Worm (Caenorhabditis elegans) whole organism, L1 larva: ENCODE results near the gene T20D4.7.
A peak's percentile ranks its signal among the peaks of the same experiment; 100 is the strongest.

Experiments
- C04F5.9 ChIP-seq: sonication (generic microtip); optimal IDR thresholded peaks from 2 replicates; lab custom pipeline; 2016; ENCODE audit warnings: missing genetic modification characterization, missing compliant biosample characterization
- Y116A8C.19 ChIP-seq: sonication (generic microtip); optimal IDR thresholded peaks from 2 replicates; lab custom pipeline; 2016; ENCODE audit warnings: missing compliant biosample characterization, missing genetic modification characterization, borderline replicate concordance
- blmp-1 ChIP-seq: fragments of 150-350 bp; optimal IDR thresholded peaks from 2 replicates; lab custom pipeline; 2014; ENCODE audit warnings: missing biosample characterization, missing genetic modification characterization
- ceh-88 ChIP-seq: fragments of 200-800 bp; sonication (Bioruptor generic); IDR thresholded peaks from 2 replicates; pipeline ENCODE4 v1.3.6; 2022; ENCODE audit warnings: missing genetic modification characterization, missing compliant biosample characterization
- ces-1 ChIP-seq: fragments of 150-350 bp; optimal IDR thresholded peaks from 2 replicates; lab custom pipeline; 2014; ENCODE audit warnings: missing biosample characterization, missing genetic modification reagents, missing genetic modification characterization
- dsc-1 ChIP-seq: sonication (generic microtip); optimal IDR thresholded peaks from 2 replicates; lab custom pipeline; 2016; ENCODE audit warnings: mild to moderate bottlenecking, missing genetic modification characterization, missing compliant biosample characterization
- efl-1 ChIP-seq, 4 experiments: fragments of 150-350 bp; optimal IDR thresholded peaks in 3 of 4; peaks in 1 of 4; 1 replicate in 1 of 4; 2 replicates in 3 of 4; lab custom pipeline; 2014; ENCODE audit warnings: missing biosample characterization in 2 of 4, missing genetic modification characterization in 2 of 4, missing genetic modification reagents in 2 of 4
- efl-3 ChIP-seq: fragments of 200-800 bp; sonication (Bioruptor generic); optimal IDR thresholded peaks from 2 replicates; lab custom pipeline; 2018; ENCODE audit warnings: mild to moderate bottlenecking, missing genetic modification characterization, missing compliant biosample characterization
- egl-13 ChIP-seq: sonication (generic microtip); optimal IDR thresholded peaks from 2 replicates; lab custom pipeline; 2016; ENCODE audit warnings: missing genotype, missing genetic modification reagents, missing genetic modification characterization, missing compliant biosample characterization
- egl-27 ChIP-seq, 2 experiments: fragments of 150-350 bp in 1 of 2; sonication (generic microtip); optimal IDR thresholded peaks; 3 replicates each; lab custom pipeline; 2017 to 2018; ENCODE audit warnings: missing biosample characterization in 2 of 2, missing genetic modification characterization in 2 of 2, missing genetic modification reagents in 2 of 2
- ets-5 ChIP-seq: fragments of 200-800 bp; sonication (Bioruptor generic); IDR thresholded peaks from 2 replicates; pipeline ENCODE4 v1.3.6; 2022; ENCODE audit warnings: missing genetic modification characterization, missing compliant biosample characterization
- fkh-8 ChIP-seq: sonication (generic microtip); optimal IDR thresholded peaks from 2 replicates; lab custom pipeline; 2016; ENCODE audit warnings: mild to moderate bottlenecking, missing genetic modification characterization, missing compliant biosample characterization
- fos-1 ChIP-seq: fragments of 150-350 bp; optimal IDR thresholded peaks from 2 replicates; lab custom pipeline; 2014; ENCODE audit warnings: missing biosample characterization, missing genetic modification characterization
- grh-1 ChIP-seq: fragments of 200-800 bp; sonication (Bioruptor generic); IDR thresholded peaks from 2 replicates; pipeline ENCODE4 v1.3.6; 2022; ENCODE audit warnings: missing genetic modification reagents, missing genetic modification characterization, missing compliant biosample characterization
- hlh-17 ChIP-seq: fragments of 200-800 bp; sonication (Bioruptor generic); optimal IDR thresholded peaks from 2 replicates; lab custom pipeline; 2018; ENCODE audit warnings: missing genetic modification characterization, mild to moderate bottlenecking, missing compliant biosample characterization, moderate library complexity, borderline replicate concordance
- hlh-4 ChIP-seq: sonication (generic microtip); optimal IDR thresholded peaks from 2 replicates; lab custom pipeline; 2016; ENCODE audit warnings: mild to moderate bottlenecking, missing genetic modification characterization, missing compliant biosample characterization
- hpl-2 ChIP-seq: fragments of 150-350 bp; optimal IDR thresholded peaks from 2 replicates; lab custom pipeline; 2014; ENCODE audit warnings: missing biosample characterization, missing genetic modification reagents, missing genetic modification characterization
- irx-1 ChIP-seq: sonication (generic microtip); optimal IDR thresholded peaks from 2 replicates; lab custom pipeline; 2016; ENCODE audit warnings: missing genetic modification characterization, missing compliant biosample characterization
- isw-1 ChIP-seq: fragments of 200-800 bp; sonication (Bioruptor generic); IDR thresholded peaks from 2 replicates; pipeline ENCODE4 v1.3.6; 2022; ENCODE audit warnings: missing genetic modification characterization, missing compliant biosample characterization
- lin-13 ChIP-seq: fragments of 150-350 bp; optimal IDR thresholded peaks from 2 replicates; lab custom pipeline; 2014; ENCODE audit warnings: missing biosample characterization, missing genetic modification reagents, missing genetic modification characterization
- lin-15B ChIP-seq: fragments of 150-350 bp; sonication (generic microtip); optimal IDR thresholded peaks from 3 replicates; lab custom pipeline; 2014; ENCODE audit warnings: missing biosample characterization, missing genetic modification characterization
- lin-39 ChIP-seq: fragments of 150-350 bp; optimal IDR thresholded peaks from 2 replicates; lab custom pipeline; 2014; ENCODE audit warnings: missing biosample characterization, missing genetic modification reagents, missing genetic modification characterization
- lir-3 ChIP-seq: sonication (generic microtip); optimal IDR thresholded peaks from 2 replicates; lab custom pipeline; 2016; ENCODE audit warnings: mild to moderate bottlenecking, missing genetic modification characterization, moderate library complexity, missing compliant biosample characterization; ENCODE audit not compliant: poor library complexity
- mep-1 ChIP-seq: fragments of 150-350 bp; optimal IDR thresholded peaks from 2 replicates; lab custom pipeline; 2014; ENCODE audit warnings: missing biosample characterization, missing genetic modification characterization
- nhr-71 ChIP-seq: sonication (generic microtip); optimal IDR thresholded peaks from 2 replicates; lab custom pipeline; 2016; ENCODE audit warnings: mild to moderate bottlenecking, missing genetic modification characterization, moderate library complexity, missing compliant biosample characterization
- nhr-77 ChIP-seq: fragments of 150-350 bp; optimal IDR thresholded peaks from 2 replicates; lab custom pipeline; 2014; ENCODE audit warnings: missing biosample characterization, missing genetic modification characterization
- nhr-84 ChIP-seq: sonication (generic microtip); optimal IDR thresholded peaks from 2 replicates; lab custom pipeline; 2017; ENCODE audit warnings: missing biosample characterization, missing genetic modification characterization
- nhr-85 ChIP-seq: sonication (generic microtip); peaks from one replicate; lab custom pipeline; 2016; ENCODE audit warnings: missing genetic modification characterization, inconsistent platforms, missing compliant biosample characterization
- nhr-90 ChIP-seq: sonication (generic microtip); optimal IDR thresholded peaks from 2 replicates; lab custom pipeline; 2016; ENCODE audit warnings: mild to moderate bottlenecking, missing genetic modification characterization, missing compliant biosample characterization; ENCODE audit not compliant: poor library complexity
- pag-3 ChIP-seq: sonication (generic microtip); optimal IDR thresholded peaks from 2 replicates; lab custom pipeline; 2017; ENCODE audit warnings: missing genetic modification characterization, mild to moderate bottlenecking, missing compliant biosample characterization, antibody characterized with exemption, borderline replicate concordance; ENCODE audit not compliant: insufficient read depth
- sup-37 ChIP-seq: fragments of 200-800 bp; sonication (Bioruptor generic); optimal IDR thresholded peaks from 2 replicates; lab custom pipeline; 2018; ENCODE audit warnings: mild to moderate bottlenecking, missing genetic modification characterization, missing compliant biosample characterization
- unc-62 ChIP-seq: fragments of 150-350 bp; optimal IDR thresholded peaks from 2 replicates; lab custom pipeline; 2014; ENCODE audit warnings: missing biosample characterization, missing genetic modification reagents, missing genetic modification characterization
- unc-98 ChIP-seq: fragments of 200-800 bp; sonication (Bioruptor generic); IDR thresholded peaks from 2 replicates; pipeline ENCODE4 v1.3.6; 2022; ENCODE audit warnings: missing genetic modification characterization, missing compliant biosample characterization
- vab-15 ChIP-seq: sonication (generic microtip); optimal IDR thresholded peaks from 2 replicates; lab custom pipeline; 2017; ENCODE audit warnings: missing genotype, mild to moderate bottlenecking, missing genetic modification characterization, missing compliant biosample characterization
- ztf-4 ChIP-seq: fragments of 150-350 bp; optimal IDR thresholded peaks from 2 replicates; lab custom pipeline; 2014; ENCODE audit warnings: missing biosample characterization, missing genetic modification characterization

T20D4.7 gene

ce11 chrV:3428697-3429096 lies 20.0 kb downstream of the T20D4.7 start, which contains the start of gene srab-20:
Gene srab-20 (plus strand): TSS chrV:3428997.
- TF ChIP-seq efl-3 (GFP tag; lab: Kevin White, UChicago), result no peak
- TF ChIP-seq grh-1, result no peak
- no peak for TF ChIP-seq isw-1 (GFP tag; lab: Robert Waterston, UW)
- TF ChIP-seq nhr-84, result no peak
- no peak for TF ChIP-seq nhr-77 (tag; lab: Kevin White, UChicago)
- TF ChIP-seq mep-1 (tag; lab: Kevin White, UChicago), result no peak
- no peak for TF ChIP-seq egl-27 (tag; optimal IDR thresholded peaks at IDR 0.05; lab: Kevin White, UChicago)
- TF ChIP-seq ceh-88 (GFP tag; lab: Robert Waterston, UW), result no peak
- TF ChIP-seq ces-1, result no peak
- no peak for TF ChIP-seq hlh-17
- no peak for TF ChIP-seq lin-39 (tag; lab: Kevin White, UChicago)
- no peak for TF ChIP-seq fos-1
- TF ChIP-seq efl-1 (optimal IDR thresholded peaks at IDR 0.05; lab: Kevin White, UChicago), result no peak
- TF ChIP-seq efl-1 (GFP tag; optimal IDR thresholded peaks at IDR 0.05 in 1 of 2; lab: Kevin White, UChicago), result no peak

ce11 chrV:3431535-3431990 lies 22.9 kb downstream of the T20D4.7 start, which contains the start of the genes T20D4.19 and srj-9:
Gene T20D4.19 (minus strand): TSS chrV:3431635.
Gene srj-9 (plus strand): TSS chrV:3431940.
- TF ChIP-seq nhr-90 (no peak), hlh-4 (tag; lab: Kevin White, UChicago) (no peak), nhr-85 (tag; lab: Kevin White, UChicago) (no peak), C04F5.9 (tag; lab: Kevin White, UChicago) (no peak), efl-1 (optimal IDR thresholded peaks at IDR 0.05; lab: Kevin White, UChicago) (no peak), efl-1 (GFP tag; optimal IDR thresholded peaks at IDR 0.05 in 1 of 2; lab: Kevin White, UChicago) (no peak), hlh-17 (no peak), lir-3 (tag; lab: Kevin White, UChicago) (no peak), pag-3 (tag; lab: Kevin White, UChicago) (no peak), lin-15B (tag; lab: Kevin White, UChicago) (no peak), ets-5 (no peak), nhr-71 (no peak), unc-98 (GFP tag; lab: Robert Waterston, UW) (no peak), dsc-1 (tag; lab: Kevin White, UChicago) (no peak), lin-39 (tag; lab: Kevin White, UChicago) (no peak), sup-37 (GFP tag; lab: Kevin White, UChicago) (no peak), hpl-2 (GFP tag; lab: Kevin White, UChicago) (no peak), vab-15 (tag; lab: Kevin White, UChicago) (no peak)

- TF ChIP-seq ztf-4 (tag; lab: Kevin White, UChicago), result no peak
- no peak for TF ChIP-seq ets-5
- TF ChIP-seq efl-1 (optimal IDR thresholded peaks at IDR 0.05; lab: Kevin White, UChicago), result no peak
- peak in 1 of 2 experiments; percentile 71 for TF ChIP-seq efl-1 (GFP tag; optimal IDR thresholded peaks at IDR 0.05 in 1 of 2; lab: Kevin White, UChicago)
Observed at ce11 chrV:3442609-3443008, 33.9 kb downstream of the T20D4.7 start.

- TF ChIP-seq blmp-1 (tag; lab: Kevin White, UChicago) (no peak), Y116A8C.19 (tag; lab: Kevin White, UChicago) (no peak), irx-1 (tag; lab: Kevin White, UChicago) (no peak), fkh-8 (no peak), unc-62 (no peak), egl-13 (tag; lab: Kevin White, UChicago) (no peak), efl-3 (GFP tag; lab: Kevin White, UChicago) (no peak), ets-5 (no peak), lin-13 (GFP tag; lab: Kevin White, UChicago) (no peak)
Observed at ce11 chrV:3444777-3445089, 36.0 kb downstream of the T20D4.7 start, which contains the start of gene cfz-2. Gene cfz-2 (minus strand): TSS chrV:3444877.
